Worm (Caenorhabditis elegans) whole organism, L4 larva: Measurements from ENCODE around the gene srx-78.

ENCODE experiments used
- F10B5.3 ChIP-seq: sonication (generic microtip); optimal IDR thresholded peaks from 2 replicates; lab custom pipeline; 2016; ENCODE audit warnings: mild to moderate bottlenecking, missing genetic modification characterization, missing compliant biosample characterization
- F26F4.8 ChIP-seq: fragments of 200-800 bp; sonication (Bioruptor generic); conservative IDR thresholded peaks from 2 replicates; pipeline ENCODE4 v1.3.6; 2022; ENCODE audit warnings: missing genetic modification characterization, missing compliant biosample characterization
- T20F7.1 ChIP-seq: fragments of 200-800 bp; sonication (Bioruptor generic); optimal IDR thresholded peaks from 2 replicates; lab custom pipeline; 2018; ENCODE audit warnings: mild to moderate bottlenecking, missing genetic modification characterization, missing compliant biosample characterization
- aly-2 ChIP-seq: sonication (generic microtip); optimal IDR thresholded peaks from 2 replicates; lab custom pipeline; 2018; ENCODE audit warnings: missing biosample characterization, missing genetic modification characterization
- ama-1 ChIP-seq: fragments of 150-350 bp; optimal IDR thresholded peaks from 2 replicates; lab custom pipeline; 2014; ENCODE audit warnings: inconsistent platforms, mixed read lengths
- attf-4 ChIP-seq: sonication (generic microtip); optimal IDR thresholded peaks from 3 replicates; lab custom pipeline; 2017; ENCODE audit warnings: missing biosample characterization, missing genetic modification characterization
- cey-2 ChIP-seq: sonication (generic microtip); optimal IDR thresholded peaks from 3 replicates; lab custom pipeline; 2017; ENCODE audit warnings: missing genetic modification characterization, mild to moderate bottlenecking, missing compliant biosample characterization, antibody characterized with exemption, borderline replicate concordance; ENCODE audit not compliant: insufficient read depth
- daf-16 ChIP-seq, 3 experiments: sonication (generic microtip); optimal IDR thresholded peaks; 2 replicates each; lab custom pipeline; 2016 to 2017; ENCODE audit warnings: missing genetic modification characterization in 3 of 3, missing genetic modification reagents in 3 of 3, mild to moderate bottlenecking in 2 of 3, missing compliant biosample characterization in 2 of 3, missing biosample characterization in 1 of 3, moderate library complexity in 1 of 3
- dpl-1 ChIP-seq: fragments of 150-350 bp; optimal IDR thresholded peaks from 2 replicates; lab custom pipeline; 2014; ENCODE audit warnings: missing biosample characterization, missing genetic modification reagents, missing genetic modification characterization
- duxl-1 ChIP-seq: sonication (generic microtip); optimal IDR thresholded peaks from 2 replicates; lab custom pipeline; 2016; ENCODE audit warnings: mild to moderate bottlenecking, missing genetic modification characterization, moderate library complexity, missing compliant biosample characterization; ENCODE audit not compliant: poor library complexity
- dve-1 ChIP-seq: sonication (generic microtip); optimal IDR thresholded peaks from 2 replicates; lab custom pipeline; 2017; ENCODE audit warnings: antibody characterized with exemption, mild to moderate bottlenecking, missing genetic modification characterization, missing compliant biosample characterization; ENCODE audit not compliant: insufficient read depth
- fos-1 ChIP-seq: fragments of 150-350 bp; optimal IDR thresholded peaks from 2 replicates; lab custom pipeline; 2014; ENCODE audit warnings: missing biosample characterization, missing genetic modification characterization
- hlh-11 ChIP-seq: fragments of 200-800 bp; sonication (Bioruptor generic); optimal IDR thresholded peaks from 2 replicates; lab custom pipeline; 2018; ENCODE audit warnings: mild to moderate bottlenecking, missing genetic modification characterization, missing compliant biosample characterization
- hlh-30 ChIP-seq: sonication (generic microtip); optimal IDR thresholded peaks from 2 replicates; lab custom pipeline; 2017; ENCODE audit warnings: antibody characterized with exemption, mild to moderate bottlenecking, missing genetic modification characterization, missing compliant biosample characterization; ENCODE audit not compliant: insufficient read depth
- hmg-1.1 ChIP-seq: fragments of 200-800 bp; sonication (Bioruptor generic); IDR thresholded peaks from 2 replicates; pipeline ENCODE4 v1.3.6; 2022; ENCODE audit warnings: missing genetic modification reagents, missing genetic modification characterization, missing compliant biosample characterization
- lin-13 ChIP-seq: fragments of 150-350 bp; optimal IDR thresholded peaks from 2 replicates; lab custom pipeline; 2014; ENCODE audit warnings: missing biosample characterization, missing genetic modification reagents, missing genetic modification characterization
- lin-38 ChIP-seq: fragments of 200-800 bp; sonication (Bioruptor generic); IDR thresholded peaks from 2 replicates; pipeline ENCODE4 v1.3.6; 2022; ENCODE audit warnings: missing genetic modification reagents, missing genetic modification characterization, missing compliant biosample characterization
- lir-3 ChIP-seq: sonication (generic microtip); optimal IDR thresholded peaks from 2 replicates; lab custom pipeline; 2016; ENCODE audit warnings: mild to moderate bottlenecking, missing genetic modification characterization, missing compliant biosample characterization
- mep-1 ChIP-seq: fragments of 150-350 bp; sonication (generic microtip); optimal IDR thresholded peaks from 3 replicates; lab custom pipeline; 2014; ENCODE audit warnings: missing biosample characterization, missing genetic modification characterization
- mes-2 ChIP-seq: sonication (generic microtip); optimal IDR thresholded peaks from 2 replicates; lab custom pipeline; 2016; ENCODE audit warnings: missing genotype, mild to moderate bottlenecking, missing genetic modification characterization, missing compliant biosample characterization; ENCODE audit not compliant: poor library complexity, severe bottlenecking
- nhr-10 ChIP-seq: fragments of 150-350 bp; optimal IDR thresholded peaks from 2 replicates; lab custom pipeline; 2014; ENCODE audit warnings: missing biosample characterization, missing genetic modification characterization
- nhr-11 ChIP-seq: fragments of 150-350 bp; optimal IDR thresholded peaks from 2 replicates; lab custom pipeline; 2014; ENCODE audit warnings: missing biosample characterization, missing genetic modification characterization
- nhr-111 ChIP-seq: fragments of 200-800 bp; sonication (Bioruptor generic); optimal IDR thresholded peaks from 2 replicates; lab custom pipeline; 2018; ENCODE audit warnings: mild to moderate bottlenecking, missing genetic modification characterization, missing compliant biosample characterization
- nhr-28 ChIP-seq: fragments of 150-350 bp; optimal IDR thresholded peaks from 2 replicates; lab custom pipeline; 2014; ENCODE audit warnings: missing biosample characterization, missing genetic modification characterization
- nhr-6 ChIP-seq: fragments of 150-350 bp; optimal IDR thresholded peaks from 2 replicates; lab custom pipeline; 2014; ENCODE audit warnings: missing biosample characterization, missing genetic modification characterization
- nhr-77 ChIP-seq: fragments of 150-350 bp; optimal IDR thresholded peaks from 2 replicates; lab custom pipeline; 2014; ENCODE audit warnings: missing biosample characterization, missing genetic modification characterization
- php-3 ChIP-seq: fragments of 200-800 bp; sonication (Bioruptor generic); IDR thresholded peaks from 2 replicates; pipeline ENCODE4 v1.3.6; 2022; ENCODE audit warnings: missing genetic modification reagents, missing genetic modification characterization, missing compliant biosample characterization
- pqm-1 ChIP-seq: sonication (generic microtip); optimal IDR thresholded peaks from 2 replicates; lab custom pipeline; 2017; ENCODE audit warnings: missing biosample characterization, missing genetic modification characterization
- unc-130 ChIP-seq: sonication (generic microtip); optimal IDR thresholded peaks from 2 replicates; lab custom pipeline; 2016; ENCODE audit warnings: missing genetic modification reagents, missing genetic modification characterization, missing compliant biosample characterization
- unc-62 ChIP-seq, 3 experiments: fragments of 150-350 bp in 1 of 3; sonication (generic microtip); optimal IDR thresholded peaks in 2 of 3; peaks in 1 of 3; 1 replicate in 1 of 3; 2 replicates in 2 of 3; lab custom pipeline; 2014 to 2017; ENCODE audit warnings: missing biosample characterization in 3 of 3, missing genetic modification characterization in 3 of 3, missing genetic modification reagents in 3 of 3, missing genotype in 1 of 3
- zfp-2 ChIP-seq: sonication (generic microtip); optimal IDR thresholded peaks from 2 replicates; lab custom pipeline; 2016; ENCODE audit warnings: mild to moderate bottlenecking, missing genetic modification characterization, missing compliant biosample characterization
- ztf-11 ChIP-seq: fragments of 150-350 bp; optimal IDR thresholded peaks from 2 replicates; lab custom pipeline; 2014; ENCODE audit warnings: missing biosample characterization, missing genetic modification characterization

srx-78 gene

DNA sequence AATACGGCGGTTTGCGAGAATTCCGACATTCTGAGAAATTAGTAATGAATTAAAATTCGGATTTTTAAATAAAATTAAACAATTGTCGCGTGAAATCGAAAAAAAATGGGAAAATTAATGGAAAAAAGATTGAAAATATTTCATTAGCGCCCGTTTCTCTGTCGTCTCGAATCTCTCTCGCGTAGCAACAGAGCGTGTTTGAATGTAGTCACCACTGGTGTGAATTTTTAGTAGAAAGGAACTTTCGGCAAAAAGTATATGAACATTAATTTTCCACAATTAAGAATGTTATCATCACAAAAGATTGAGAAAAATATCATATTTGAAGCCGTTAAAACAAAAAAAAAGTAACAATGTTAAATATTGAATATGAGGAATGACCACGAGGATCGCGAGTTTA is 41.9 kb downstream of the srx-78 start, which contains the start of gene aipl-1 (continued):
- TF ChIP-seq nhr-11 (tag; lab: Kevin White, UChicago) (peak; percentile 52), mes-2 (tag; lab: Kevin White, UChicago) (peak; percentile 94), hlh-30 (tag; lab: Kevin White, UChicago) (peak; percentile 63), hlh-11 (tag; lab: Kevin White, UChicago) (peak; percentile 31)

DNA sequence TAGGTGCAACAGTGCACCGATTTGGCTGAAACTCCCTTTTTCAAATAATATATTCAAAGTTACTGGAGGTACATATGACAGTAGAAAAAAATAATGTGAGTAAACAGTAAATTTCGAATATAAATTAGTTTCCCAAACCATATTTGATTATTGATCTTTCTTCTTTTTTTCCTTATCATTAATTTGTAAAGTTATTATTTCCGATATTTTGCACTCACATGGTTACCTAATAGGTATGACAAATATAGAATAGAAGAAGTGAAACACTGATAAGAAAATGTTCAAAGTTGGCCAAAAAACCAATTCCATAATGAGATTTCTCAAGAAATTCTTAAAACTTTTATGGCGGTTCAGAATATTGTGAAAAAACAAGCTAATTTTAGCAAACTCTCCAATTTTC is 45.0 kb downstream of the srx-78 start:
- TF ChIP-seq hlh-11 (tag; lab: Kevin White, UChicago) (no peak), pqm-1 (tag; lab: Kevin White, UChicago) (peak; percentile 14), unc-130 (no peak), ama-1 (lab: Kevin White, UChicago) (no peak), F26F4.8 (GFP tag; lab: Robert Waterston, UW) (no peak), dve-1 (peak; percentile 12), lir-3 (tag; lab: Kevin White, UChicago) (no peak), cey-2 (tag; lab: Kevin White, UChicago) (no peak), fos-1 (no peak), daf-16 (GFP tag; optimal IDR thresholded peaks at IDR 0.05; lab: Kevin White, UChicago) (no peak), daf-16 (tag; optimal IDR thresholded peaks at IDR 0.05; lab: Kevin White, UChicago) (peak; percentile 55), zfp-2 (tag; lab: Kevin White, UChicago) (no peak), nhr-10 (tag; lab: Kevin White, UChicago) (no peak), nhr-28 (tag; lab: Kevin White, UChicago) (peak; percentile 34), hmg-1.1 (GFP tag; lab: Robert Waterston, UW) (no peak), nhr-77 (peak; percentile 55), php-3 (no peak)

DNA sequence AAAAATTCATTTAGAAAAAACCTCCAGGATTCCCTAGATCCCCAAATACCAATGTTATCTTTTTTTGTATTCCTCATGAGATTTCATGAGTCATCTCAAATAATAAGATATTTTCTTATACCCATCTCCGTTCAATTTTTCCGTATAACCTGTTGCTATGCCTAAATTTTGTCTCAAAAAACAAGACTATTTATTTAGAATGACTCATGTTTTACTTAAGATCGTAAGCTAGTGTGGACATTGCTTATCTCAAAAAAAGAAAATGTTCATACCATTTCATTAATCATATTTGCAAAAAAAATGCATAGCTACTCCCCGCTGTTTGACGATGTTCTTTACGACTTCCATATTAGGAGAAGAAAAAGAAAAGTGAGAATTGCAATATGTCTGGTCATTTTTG is 45.4 kb downstream of the srx-78 start, which contains the start of gene K08F9.3:
Gene K08F9.3, plus strand, starts transcription at position 301 of the 400 bp plus-strand sequence.
- TF ChIP-seq ztf-11 (tag; lab: Kevin White, UChicago) (no peak), nhr-28 (tag; lab: Kevin White, UChicago) (no peak), nhr-6 (tag; lab: Kevin White, UChicago) (no peak), mep-1 (tag; lab: Kevin White, UChicago) (no peak), attf-4 (tag; lab: Kevin White, UChicago) (no peak), aly-2 (no peak), dpl-1 (GFP tag; lab: Kevin White, UChicago) (no peak), F26F4.8 (GFP tag; lab: Robert Waterston, UW) (no peak)

DNA sequence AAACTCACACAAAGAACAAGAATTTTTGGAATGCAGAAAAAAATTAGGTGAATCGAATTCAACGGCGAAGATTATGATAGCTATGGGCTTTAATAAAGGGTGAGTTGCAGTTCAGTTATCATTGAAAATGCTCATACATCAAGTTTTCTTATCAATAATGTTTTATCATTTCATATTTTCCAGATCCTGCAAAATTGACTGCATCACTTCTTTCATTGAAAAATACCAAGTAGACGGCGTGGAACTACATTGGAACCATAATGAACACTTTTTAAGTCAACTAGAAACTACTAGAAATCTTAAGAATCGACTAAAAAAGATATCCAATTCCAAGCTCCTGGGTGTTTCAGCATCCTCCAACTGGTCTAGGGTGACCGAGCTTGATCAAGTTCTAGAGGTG is 48.4 kb downstream of the srx-78 start, which contains the start of gene K08F9.1:
Gene K08F9.1, minus strand, starts transcription at position 101 of the 400 bp plus-strand sequence.
- TF ChIP-seq unc-62 (GFP tag; optimal IDR thresholded peaks at IDR 0.05 in 1 of 2; lab: Kevin White, UChicago) (no peak), unc-62 (tag; optimal IDR thresholded peaks at IDR 0.05; lab: Kevin White, UChicago) (no peak), lin-13 (GFP tag; lab: Kevin White, UChicago) (no peak)
- TF ChIP-seq, all 104 proteins: peak for 0

DNA sequence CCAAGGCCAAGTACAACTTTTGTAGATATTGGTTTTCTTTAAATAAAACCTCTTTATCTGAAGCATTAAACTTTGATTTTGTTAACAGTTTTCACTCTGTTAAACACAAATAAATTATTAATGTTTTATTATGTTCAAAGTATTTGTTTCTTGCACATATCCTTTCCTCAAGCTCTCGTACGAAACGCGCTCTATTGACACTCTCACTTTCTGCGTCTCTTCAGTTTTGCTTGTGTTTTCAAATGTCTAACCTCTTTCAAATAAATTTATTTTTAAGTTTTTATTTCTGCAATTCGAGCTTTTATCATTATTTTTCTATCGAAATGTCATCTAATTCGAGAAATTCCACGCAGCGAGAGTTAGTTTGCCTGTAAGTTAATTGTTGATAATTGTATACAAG is 48.9 kb downstream of the srx-78 start, which contains the start of gene K08F9.4:
Gene K08F9.4, plus strand, starts transcription at position 222 of the 400 bp plus-strand sequence.
- peak; percentile 32 for TF ChIP-seq T20F7.1 (GFP tag; lab: Kevin White, UChicago)
- TF ChIP-seq dpl-1 (GFP tag; lab: Kevin White, UChicago), result peak; percentile 73
- TF ChIP-seq F10B5.3 (tag; lab: Kevin White, UChicago), result no peak
- no peak for TF ChIP-seq aly-2
- peak; percentile 90 for TF ChIP-seq lin-38 (GFP tag; lab: Robert Waterston, UW)
- TF ChIP-seq nhr-111 (GFP tag; lab: Kevin White, UChicago), result no peak
- peak; percentile 61 for TF ChIP-seq nhr-28 (tag; lab: Kevin White, UChicago)
- peak; percentile 92 for TF ChIP-seq mes-2 (tag; lab: Kevin White, UChicago)
- peak; percentile 72 for TF ChIP-seq nhr-6 (tag; lab: Kevin White, UChicago)
- TF ChIP-seq attf-4 (tag; lab: Kevin White, UChicago), result no peak
- peak; percentile 18 for TF ChIP-seq duxl-1 (tag; lab: Kevin White, UChicago)
- TF ChIP-seq lin-13 (GFP tag; lab: Kevin White, UChicago), result peak; percentile 7
